Worm (Caenorhabditis elegans): ENCODE results near the gene mdt-11.

mdt-11 gene

DNA sequence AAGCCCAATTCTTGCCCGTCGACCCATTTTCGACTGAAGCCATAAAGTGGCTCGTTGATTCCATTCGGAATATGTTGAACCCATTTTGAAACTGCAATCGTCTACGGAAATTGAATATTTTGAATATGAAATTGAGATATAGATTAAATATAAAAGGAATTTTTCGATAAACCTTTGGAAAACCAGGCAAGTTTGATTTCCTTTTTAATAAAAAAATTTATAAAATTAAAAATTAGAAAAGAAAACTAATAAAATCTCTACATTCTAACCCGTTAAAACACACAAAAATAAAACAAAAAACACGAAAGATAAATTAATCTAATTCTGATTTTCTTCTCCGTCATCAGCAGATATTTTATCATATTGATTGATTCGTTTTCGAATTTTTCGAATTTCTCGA lies 14.1 kb upstream of the mdt-11 start, which contains the start of gene R144.12:
R144.12 (minus strand) TSS at position 101 of the 400 bp plus-strand sequence.
- TF ChIP-seq klf-2 (GFP tag; conservative IDR thresholded peaks at IDR 0.05) (no peak), ztf-29 (GFP tag; IDR thresholded peaks at IDR 0.05) (no peak), ref-1 (GFP tag; conservative IDR thresholded peaks at IDR 0.05) (no peak), tab-1 (GFP tag; IDR thresholded peaks at IDR 0.05) (no peak)

DNA sequence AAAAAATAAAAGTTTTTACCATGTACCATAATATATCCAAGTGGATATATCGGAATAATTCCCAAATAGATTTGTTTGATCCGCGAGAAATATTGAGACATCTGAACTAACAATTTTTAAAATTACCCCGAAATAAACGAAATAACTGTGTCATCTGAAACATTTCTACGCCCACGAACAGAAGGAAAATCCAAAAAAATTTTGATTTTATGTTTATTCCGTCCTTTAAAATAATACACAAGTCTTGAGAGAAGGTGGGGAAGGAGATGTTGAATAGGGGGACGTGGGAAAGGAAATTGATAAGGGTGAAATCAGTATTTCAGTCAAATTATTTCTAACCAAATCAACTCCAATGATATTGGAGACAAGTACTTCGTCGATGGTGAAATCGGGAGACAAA lies 12.3 kb upstream of the mdt-11 start, which contains the start of gene R144.11:
R144.11 (minus strand) TSS at position 101 of the 400 bp plus-strand sequence.
- TF ChIP-seq T22C8.4 (GFP tag; IDR thresholded peaks at IDR 0.05), result no peak
- no peak for TF ChIP-seq tab-1 (GFP tag; IDR thresholded peaks at IDR 0.05)
- TF ChIP-seq ref-1 (GFP tag; conservative IDR thresholded peaks at IDR 0.05), result no peak
- TF ChIP-seq cog-1 (tag; optimal IDR thresholded peaks at IDR 0.05), result no peak
- TF ChIP-seq med-1 (GFP tag; optimal IDR thresholded peaks at IDR 0.05; ENCODE audit: insufficient read depth), result no peak
- no peak for TF ChIP-seq ztf-23 (GFP tag; IDR thresholded peaks at IDR 0.05)
- no peak for TF ChIP-seq ztf-29 (GFP tag; IDR thresholded peaks at IDR 0.05)
- TF ChIP-seq klf-2 (GFP tag; conservative IDR thresholded peaks at IDR 0.05), result no peak
- TF ChIP-seq flt-1 (GFP tag; IDR thresholded peaks at IDR 0.05), result no peak

DNA sequence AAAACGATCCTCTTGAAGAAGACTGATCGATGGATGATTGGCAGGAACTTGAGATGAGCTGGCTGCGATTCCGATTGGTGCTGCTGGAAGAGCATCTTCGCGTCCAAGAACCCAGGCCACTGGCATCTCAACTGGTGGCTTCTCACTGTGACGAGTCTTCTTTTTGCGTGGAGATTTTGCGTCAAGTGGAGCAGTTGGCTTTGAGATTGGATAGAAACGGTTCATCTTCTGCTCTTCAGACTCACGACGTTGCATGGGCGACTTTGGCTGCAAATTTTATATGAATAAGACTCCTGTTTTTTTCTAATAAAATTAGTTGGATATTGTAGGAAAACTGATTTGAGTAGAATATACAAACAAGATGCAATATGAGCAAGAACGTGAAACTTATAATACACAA lies 10.3 kb upstream of the mdt-11 start:
- no peak for TF ChIP-seq klf-2 (GFP tag; conservative IDR thresholded peaks at IDR 0.05)

DNA sequence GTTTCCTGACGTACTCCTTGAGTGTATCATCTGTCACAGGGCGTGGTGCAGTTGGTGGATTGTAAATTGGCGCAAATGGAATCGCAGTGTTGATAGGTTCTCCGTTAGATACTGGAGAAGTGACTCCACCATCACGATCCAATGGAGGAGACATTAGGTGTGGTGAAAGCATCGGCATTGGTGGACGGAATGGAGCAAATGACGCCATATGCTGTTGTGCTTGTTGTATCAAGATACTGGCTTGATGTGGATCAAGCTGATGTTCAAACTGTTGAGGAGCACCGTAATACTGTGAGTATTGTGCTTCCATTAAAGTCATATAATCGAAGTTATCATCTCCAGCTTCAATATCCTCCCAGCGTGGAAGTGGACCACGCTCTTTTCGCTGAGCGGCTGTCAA lies 8.6 kb upstream of the mdt-11 start:
- TF ChIP-seq ref-1 (GFP tag; conservative IDR thresholded peaks at IDR 0.05), result no peak

ce11 chrIII:5013915-5014346 lies 7.1 kb upstream of the mdt-11 start:
- TF ChIP-seq flt-1 (GFP tag; IDR thresholded peaks at IDR 0.05) (peak; percentile 82; the same call in 1 of the 2 replicates), tab-1 (GFP tag; IDR thresholded peaks at IDR 0.05) (0 out of 2 replicates have a peak, but pooled peaks have one; percentile 21), ztf-23 (GFP tag; IDR thresholded peaks at IDR 0.05) (peak; percentile 94), ztf-29 (GFP tag; IDR thresholded peaks at IDR 0.05) (0 out of 2 replicates have a peak, but pooled peaks have one; percentile 27), klf-2 (GFP tag; conservative IDR thresholded peaks at IDR 0.05) (no peak), cog-1 (tag; optimal IDR thresholded peaks at IDR 0.05) (peak; percentile 96), T22C8.4 (GFP tag; IDR thresholded peaks at IDR 0.05) (no peak)

ce11 chrIII:5017550-5017949 lies 3.5 kb upstream of the mdt-11 start, which contains the start of gene larp-1:
Gene larp-1, minus strand, starts transcription at chrIII:5017650.
- TF ChIP-seq med-1 (GFP tag; optimal IDR thresholded peaks at IDR 0.05; ENCODE audit: insufficient read depth) (no peak), tab-1 (GFP tag; IDR thresholded peaks at IDR 0.05) (no peak), flt-1 (GFP tag; IDR thresholded peaks at IDR 0.05) (no peak), ztf-23 (GFP tag; IDR thresholded peaks at IDR 0.05) (no peak), cog-1 (tag; optimal IDR thresholded peaks at IDR 0.05) (no peak), ref-1 (GFP tag; conservative IDR thresholded peaks at IDR 0.05) (no peak), klf-2 (GFP tag; conservative IDR thresholded peaks at IDR 0.05) (no peak), ztf-29 (GFP tag; IDR thresholded peaks at IDR 0.05) (no peak), T22C8.4 (GFP tag; IDR thresholded peaks at IDR 0.05) (no peak)

ce11 chrIII:5018116-5018689 lies 2.8 kb upstream of the mdt-11 start, which contains the start of gene wip-1:
Gene wip-1, plus strand, starts transcription at chrIII:5018639.
- TF ChIP-seq ztf-23 (GFP tag; IDR thresholded peaks at IDR 0.05) (peak; percentile 100), cog-1 (tag; optimal IDR thresholded peaks at IDR 0.05) (peak; percentile 91), flt-1 (GFP tag; IDR thresholded peaks at IDR 0.05) (peak; percentile 85), ref-1 (GFP tag; conservative IDR thresholded peaks at IDR 0.05) (no peak), T22C8.4 (GFP tag; IDR thresholded peaks at IDR 0.05) (0 out of 2 replicates have a peak, but pooled peaks have one; percentile 8), ztf-29 (GFP tag; IDR thresholded peaks at IDR 0.05) (peak; percentile 78), klf-2 (GFP tag; conservative IDR thresholded peaks at IDR 0.05) (peak; percentile 60; the same call in 1 of the 2 replicates), tab-1 (GFP tag; IDR thresholded peaks at IDR 0.05) (peak; percentile 40; the same call in 1 of the 2 replicates), med-1 (GFP tag; optimal IDR thresholded peaks at IDR 0.05; ENCODE audit: insufficient read depth) (peak; percentile 15)

- TF ChIP-seq ztf-29 (GFP tag; IDR thresholded peaks at IDR 0.05) (no peak), tab-1 (GFP tag; IDR thresholded peaks at IDR 0.05) (no peak), klf-2 (GFP tag; conservative IDR thresholded peaks at IDR 0.05) (no peak)
Measured at ce11 chrIII:5021689-5022088, 665 bp downstream of the mdt-11 start, which contains the start of gene R144.3. Gene R144.3, plus strand, starts transcription at chrIII:5021989.

DNA sequence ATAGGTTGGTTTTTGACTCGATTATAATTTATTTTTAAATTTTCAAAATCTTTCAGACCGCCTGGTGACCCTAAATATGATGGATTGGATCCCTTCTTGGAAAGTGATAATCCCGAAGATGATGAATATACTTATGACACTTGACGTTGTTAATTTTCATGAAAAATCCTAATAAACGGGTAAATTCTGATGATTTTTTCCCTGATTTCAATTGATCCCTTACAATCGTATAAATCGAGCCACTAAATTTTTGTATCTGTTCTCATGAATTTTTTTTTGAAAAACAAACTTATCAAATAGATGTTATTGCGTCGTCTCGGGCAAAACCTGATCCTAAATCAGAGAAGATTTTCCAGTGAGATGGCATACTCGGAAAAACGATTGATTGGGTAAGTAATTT lies 1.9 kb downstream of the mdt-11 start, which contains the start of gene R144.13:
R144.13 (plus strand) TSS at position 301 of the 400 bp plus-strand sequence.
- TF ChIP-seq T22C8.4 (GFP tag; IDR thresholded peaks at IDR 0.05) (no peak), ztf-29 (GFP tag; IDR thresholded peaks at IDR 0.05) (no peak), med-1 (GFP tag; optimal IDR thresholded peaks at IDR 0.05; ENCODE audit: insufficient read depth) (no peak), tab-1 (GFP tag; IDR thresholded peaks at IDR 0.05) (no peak), cog-1 (tag; optimal IDR thresholded peaks at IDR 0.05) (no peak), ztf-23 (GFP tag; IDR thresholded peaks at IDR 0.05) (no peak), ref-1 (GFP tag; conservative IDR thresholded peaks at IDR 0.05) (no peak), flt-1 (GFP tag; IDR thresholded peaks at IDR 0.05) (no peak), klf-2 (GFP tag; conservative IDR thresholded peaks at IDR 0.05) (no peak)

- TF ChIP-seq ztf-23 (GFP tag; IDR thresholded peaks at IDR 0.05) (no peak), ref-1 (GFP tag; conservative IDR thresholded peaks at IDR 0.05) (no peak), flt-1 (GFP tag; IDR thresholded peaks at IDR 0.05) (no peak)
Measured at ce11 chrIII:5023642-5024041, 2.6 kb downstream of the mdt-11 start.
